Worm (Caenorhabditis elegans) whole organism, L2 larva: ENCODE data around the gene srg-6.
A peak's percentile ranks its signal among the peaks of the same experiment; 100 is the strongest.

ENCODE experiments used
- C34F6.9 ChIP-seq: fragments of 150-350 bp; optimal IDR thresholded peaks from 2 replicates; lab custom pipeline; 2014; ENCODE audit warnings: missing biosample characterization, missing genetic modification characterization
- F13H6.1 ChIP-seq: sonication (generic microtip); optimal IDR thresholded peaks from 2 replicates; lab custom pipeline; 2016; ENCODE audit warnings: missing genetic modification characterization, missing compliant biosample characterization
- R02D3.7 ChIP-seq: fragments of 150-350 bp; optimal IDR thresholded peaks from 2 replicates; lab custom pipeline; 2014; ENCODE audit warnings: missing biosample characterization, missing genetic modification characterization
- Y55F3AM.14 ChIP-seq: fragments of 200-800 bp; sonication (Bioruptor generic); optimal IDR thresholded peaks from 2 replicates; lab custom pipeline; 2018; ENCODE audit warnings: mild to moderate bottlenecking, missing genetic modification characterization, missing compliant biosample characterization
- ZK546.5 ChIP-seq: sonication (generic microtip); optimal IDR thresholded peaks from 2 replicates; lab custom pipeline; 2017; ENCODE audit warnings: missing biosample characterization, missing genetic modification characterization
- alr-1 ChIP-seq: fragments of 150-350 bp; optimal IDR thresholded peaks from 2 replicates; lab custom pipeline; 2014; ENCODE audit warnings: missing biosample characterization, missing genetic modification characterization
- aly-2 ChIP-seq: fragments of 150-350 bp; optimal IDR thresholded peaks from 2 replicates; lab custom pipeline; 2014; ENCODE audit warnings: missing biosample characterization, missing genetic modification characterization
- ama-1 ChIP-seq: fragments of 150-350 bp; optimal IDR thresholded peaks from 2 replicates; lab custom pipeline; 2018; ENCODE audit warnings: inconsistent platforms
- blmp-1 ChIP-seq: sonication (generic microtip); optimal IDR thresholded peaks from 2 replicates; lab custom pipeline; 2017; ENCODE audit warnings: missing genetic modification characterization, mild to moderate bottlenecking, missing compliant biosample characterization, antibody characterized with exemption, moderate library complexity; ENCODE audit not compliant: insufficient read depth
- ceh-16 ChIP-seq: fragments of 150-350 bp; optimal IDR thresholded peaks from 2 replicates; lab custom pipeline; 2014; ENCODE audit warnings: missing biosample characterization, missing genetic modification characterization
- ceh-82 ChIP-seq: fragments of 150-350 bp; optimal IDR thresholded peaks from 2 replicates; lab custom pipeline; 2014; ENCODE audit warnings: missing biosample characterization, missing genetic modification characterization
- crh-2 ChIP-seq: sonication (generic microtip); optimal IDR thresholded peaks from 2 replicates; lab custom pipeline; 2017; ENCODE audit warnings: missing biosample characterization, missing genetic modification characterization
- egl-27 ChIP-seq: sonication (generic microtip); optimal IDR thresholded peaks from 3 replicates; lab custom pipeline; 2017; ENCODE audit warnings: missing biosample characterization, missing genetic modification reagents, missing genetic modification characterization
- elt-3 ChIP-seq: sonication (generic microtip); optimal IDR thresholded peaks from 2 replicates; lab custom pipeline; 2017; ENCODE audit warnings: missing biosample characterization, missing genetic modification characterization
- fos-1 ChIP-seq: fragments of 150-350 bp; optimal IDR thresholded peaks from 2 replicates; lab custom pipeline; 2014; ENCODE audit warnings: missing biosample characterization, missing genetic modification characterization
- gmeb-1 ChIP-seq: fragments of 150-350 bp; optimal IDR thresholded peaks from 2 replicates; lab custom pipeline; 2014; ENCODE audit warnings: missing biosample characterization, missing genetic modification characterization
- lin-13 ChIP-seq: fragments of 150-350 bp; optimal IDR thresholded peaks from 2 replicates; lab custom pipeline; 2014; ENCODE audit warnings: missing biosample characterization, missing genetic modification reagents, missing genetic modification characterization
- lin-39 ChIP-seq: fragments of 150-350 bp; optimal IDR thresholded peaks from 2 replicates; lab custom pipeline; 2014; ENCODE audit warnings: missing biosample characterization, missing genetic modification reagents, missing genetic modification characterization
- lsy-2 ChIP-seq, 2 experiments: fragments of 150-350 bp in 1 of 2; sonication (generic microtip) in 1 of 2; optimal IDR thresholded peaks; 2 replicates each; lab custom pipeline; 2014 to 2017; ENCODE audit warnings: missing biosample characterization in 2 of 2, missing genetic modification characterization in 2 of 2
- mab-5 ChIP-seq: fragments of 150-350 bp; optimal IDR thresholded peaks from 2 replicates; lab custom pipeline; 2014; ENCODE audit warnings: missing biosample characterization, missing genetic modification characterization
- mbf-1 ChIP-seq: sonication (generic microtip); optimal IDR thresholded peaks from 2 replicates; lab custom pipeline; 2017; ENCODE audit warnings: missing biosample characterization, missing genetic modification characterization
- mdl-1 ChIP-seq, 2 experiments: fragments of 150-350 bp in 1 of 2; sonication (generic microtip) in 1 of 2; optimal IDR thresholded peaks; 2 replicates each; lab custom pipeline; 2017; ENCODE audit warnings: missing biosample characterization in 2 of 2, missing genetic modification characterization in 2 of 2
- nhr-10 ChIP-seq: sonication (generic microtip); optimal IDR thresholded peaks from 2 replicates; lab custom pipeline; 2017; ENCODE audit warnings: missing biosample characterization, missing genetic modification characterization
- nhr-11 ChIP-seq: fragments of 150-350 bp; optimal IDR thresholded peaks from 2 replicates; lab custom pipeline; 2014; ENCODE audit warnings: missing biosample characterization, missing genetic modification characterization
- nhr-12 ChIP-seq: fragments of 150-350 bp; optimal IDR thresholded peaks from 2 replicates; lab custom pipeline; 2014; ENCODE audit warnings: missing biosample characterization, missing genetic modification characterization
- nhr-129 ChIP-seq: fragments of 150-350 bp; optimal IDR thresholded peaks from 2 replicates; lab custom pipeline; 2014; ENCODE audit warnings: missing biosample characterization, missing genetic modification characterization
- nhr-21 ChIP-seq: fragments of 150-350 bp; optimal IDR thresholded peaks from 2 replicates; lab custom pipeline; 2014; ENCODE audit warnings: missing biosample characterization, missing genetic modification characterization
- nhr-23 ChIP-seq: fragments of 150-350 bp; optimal IDR thresholded peaks from 2 replicates; lab custom pipeline; 2014; ENCODE audit warnings: missing biosample characterization, missing genetic modification reagents, missing genetic modification characterization
- nhr-237 ChIP-seq: fragments of 150-350 bp; optimal IDR thresholded peaks from 2 replicates; lab custom pipeline; 2014; ENCODE audit warnings: missing biosample characterization, missing genetic modification characterization
- nhr-6 ChIP-seq: fragments of 150-350 bp; optimal IDR thresholded peaks from 2 replicates; lab custom pipeline; 2014; ENCODE audit warnings: missing biosample characterization, missing genetic modification characterization
- nhr-77 ChIP-seq: fragments of 150-350 bp; optimal IDR thresholded peaks from 2 replicates; lab custom pipeline; 2014; ENCODE audit warnings: missing biosample characterization, missing genetic modification characterization
- sem-4 ChIP-seq: fragments of 150-350 bp; optimal IDR thresholded peaks from 2 replicates; lab custom pipeline; 2014; ENCODE audit warnings: missing biosample characterization, missing genetic modification reagents, missing genetic modification characterization
- skn-1 ChIP-seq: sonication (generic microtip); optimal IDR thresholded peaks from 2 replicates; lab custom pipeline; 2017; ENCODE audit warnings: missing biosample characterization, missing genetic modification characterization
- sma-3 ChIP-seq: sonication (generic microtip); optimal IDR thresholded peaks from 2 replicates; lab custom pipeline; 2016; ENCODE audit warnings: missing genetic modification reagents, missing genetic modification characterization, missing compliant biosample characterization
- sma-9 ChIP-seq, 2 experiments: fragments of 150-350 bp in 1 of 2; sonication (generic microtip) in 1 of 2; optimal IDR thresholded peaks; 2 replicates each; lab custom pipeline; 2014 to 2016; ENCODE audit warnings: missing genetic modification characterization in 2 of 2, mild to moderate bottlenecking in 1 of 2, missing biosample characterization in 1 of 2, missing compliant biosample characterization in 1 of 2, missing genetic modification reagents in 1 of 2, moderate library complexity in 1 of 2
- snpc-4 ChIP-seq: fragments of 150-350 bp; optimal IDR thresholded peaks from 2 replicates; lab custom pipeline; 2014; ENCODE audit warnings: missing biosample characterization, missing genetic modification characterization
- unc-55 ChIP-seq: fragments of 150-350 bp; sonication (generic microtip); optimal IDR thresholded peaks from 3 replicates; lab custom pipeline; 2014; ENCODE audit warnings: missing biosample characterization, missing genetic modification reagents, missing genetic modification characterization
- unc-62 ChIP-seq: fragments of 150-350 bp; optimal IDR thresholded peaks from 2 replicates; lab custom pipeline; 2014; ENCODE audit warnings: missing biosample characterization, missing genetic modification reagents, missing genetic modification characterization
- ztf-11 ChIP-seq: sonication (generic microtip); optimal IDR thresholded peaks from 2 replicates; lab custom pipeline; 2017; ENCODE audit warnings: missing biosample characterization, missing genetic modification characterization

srg-6 gene

ce11 chrIII:6290469-6291182 lies 24.8 kb upstream of the srg-6 start:
- TF ChIP-seq fos-1 (tag; lab: Kevin White, UChicago) = peak; percentile 95
- no peak for TF ChIP-seq lsy-2 (tag; optimal IDR thresholded peaks at IDR 0.05; lab: Kevin White, UChicago)
- TF ChIP-seq, all 48 proteins: peak for 1

DNA sequence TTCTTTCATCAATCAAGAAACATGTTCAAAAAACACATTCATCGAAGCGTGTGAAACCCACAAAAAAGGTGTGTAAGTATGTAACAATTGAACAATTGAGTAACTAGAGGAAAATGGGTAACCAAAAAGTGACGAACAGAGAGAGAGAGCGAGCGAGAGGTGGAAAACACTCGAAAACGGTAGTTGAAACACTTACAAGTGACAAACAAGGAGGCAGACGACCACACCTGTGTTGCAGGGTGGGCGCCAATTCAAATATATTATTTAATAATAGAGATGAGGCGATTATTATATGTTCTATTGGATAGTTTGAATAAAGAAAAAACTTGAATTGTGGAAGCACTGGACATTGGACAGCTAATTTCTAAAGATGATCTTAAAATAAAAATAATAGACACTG lies 23.6 kb upstream of the srg-6 start:
- TF ChIP-seq aly-2 (no peak), nhr-129 (tag; lab: Kevin White, UChicago) (peak; percentile 2)
- TF ChIP-seq, all 48 proteins: peak for 1

DNA sequence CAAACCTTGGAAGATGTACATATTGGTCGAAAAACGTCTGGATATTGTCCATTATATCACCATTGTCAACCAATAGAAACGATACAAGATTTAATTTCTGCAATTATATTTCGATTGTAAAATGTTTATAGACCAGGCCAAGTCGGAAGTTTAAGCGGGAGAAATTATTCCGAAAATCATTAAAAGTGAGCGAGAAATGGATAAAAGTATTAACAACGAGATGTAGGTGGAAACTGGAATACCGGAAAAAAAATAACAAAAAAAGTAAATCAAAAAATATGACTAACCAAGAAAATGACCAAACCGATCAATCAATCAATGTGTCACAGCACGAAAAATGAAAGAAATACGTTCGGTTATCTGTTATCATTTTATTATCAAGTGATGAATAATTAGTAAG lies 21.4 kb upstream of the srg-6 start, which contains the start of gene F47D12.6:
Gene F47D12.6 (minus strand): TSS at position 101 of the 400 bp plus-strand sequence.
- no peak for TF ChIP-seq egl-27 (tag; lab: Kevin White, UChicago)
- peak; percentile 41 for TF ChIP-seq fos-1 (tag; lab: Kevin White, UChicago)
- TF ChIP-seq nhr-77 = no peak
- no peak for TF ChIP-seq nhr-6 (tag; lab: Kevin White, UChicago)
- TF ChIP-seq sma-3 (GFP tag; lab: Kevin White, UChicago) = no peak
- TF ChIP-seq lsy-2 (tag; optimal IDR thresholded peaks at IDR 0.05; lab: Kevin White, UChicago) = no peak
- TF ChIP-seq nhr-11 (tag; lab: Kevin White, UChicago) = no peak
- TF ChIP-seq lin-39 = no peak

ce11 chrIII:6285890-6286289 lies 20.1 kb upstream of the srg-6 start, which contains the start of gene gadr-3:
Gene gadr-3, minus strand, starts transcription at chrIII:6285990.
- TF ChIP-seq nhr-77 (no peak), nhr-11 (tag; lab: Kevin White, UChicago) (no peak), alr-1 (tag; lab: Kevin White, UChicago) (no peak), ceh-16 (tag; lab: Kevin White, UChicago) (no peak), nhr-6 (tag; lab: Kevin White, UChicago) (no peak), aly-2 (no peak), ceh-82 (tag; lab: Kevin White, UChicago) (no peak), F13H6.1 (no peak), ztf-11 (tag; lab: Kevin White, UChicago) (no peak), Y55F3AM.14 (GFP tag; lab: Kevin White, UChicago) (no peak), sma-9 (GFP tag; optimal IDR thresholded peaks at IDR 0.05; lab: Kevin White, UChicago) (no peak), sma-9 (tag; optimal IDR thresholded peaks at IDR 0.05; lab: Kevin White, UChicago) (no peak)

ce11 chrIII:6283024-6283423 lies 17.2 kb upstream of the srg-6 start:
- TF ChIP-seq nhr-77 (no peak), mdl-1 (tag; optimal IDR thresholded peaks at IDR 0.05; lab: Kevin White, UChicago) (no peak), lin-13 (GFP tag; lab: Kevin White, UChicago) (no peak), nhr-21 (tag; lab: Kevin White, UChicago) (no peak), ztf-11 (tag; lab: Kevin White, UChicago) (no peak)

DNA sequence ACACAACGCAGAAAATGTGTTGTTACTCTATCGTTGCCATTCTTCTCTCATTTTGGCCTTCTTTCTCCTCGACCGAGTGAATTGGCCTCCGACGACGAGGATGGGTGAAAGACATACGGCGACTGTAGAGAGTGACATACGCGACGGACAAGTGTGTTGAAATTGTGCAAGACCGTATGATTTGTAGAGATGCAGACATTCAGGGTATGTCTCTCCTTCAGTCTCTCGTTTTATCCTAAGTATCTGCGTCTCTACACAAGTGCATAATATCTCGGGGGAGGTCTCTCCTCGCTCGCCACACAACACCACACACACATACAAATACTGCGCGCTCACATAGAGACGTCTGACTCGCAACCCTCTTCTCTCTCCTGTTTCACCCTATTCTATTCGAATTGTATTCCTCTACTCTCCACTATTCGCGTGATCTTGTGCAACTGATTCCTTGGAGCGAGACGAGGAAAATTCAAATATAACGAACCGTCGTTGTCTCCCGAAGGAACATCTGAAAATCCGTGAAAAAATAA lies 14.3 kb upstream of the srg-6 start, which contains the start of gene hmg-1.2:
Gene hmg-1.2 (plus strand): TSS at position 311 of the 527 bp plus-strand sequence.
- TF ChIP-seq ceh-82 (tag; lab: Kevin White, UChicago) = no peak
- peak; percentile 87 for TF ChIP-seq nhr-6 (tag; lab: Kevin White, UChicago)
- peak; percentile 74 for TF ChIP-seq sma-3 (GFP tag; lab: Kevin White, UChicago)
- TF ChIP-seq nhr-12 = no peak
- TF ChIP-seq gmeb-1 (tag; lab: Kevin White, UChicago) = peak; percentile 60
- TF ChIP-seq nhr-10 (tag; lab: Kevin White, UChicago) = no peak
- peak; percentile 43 for TF ChIP-seq mab-5 (tag; lab: Kevin White, UChicago)
- peak; percentile 54 for TF ChIP-seq lin-13 (GFP tag; lab: Kevin White, UChicago)
- no peak for TF ChIP-seq nhr-11 (tag; lab: Kevin White, UChicago)
- peak; percentile 66 for TF ChIP-seq snpc-4 (tag; lab: Kevin White, UChicago)
- TF ChIP-seq F13H6.1 = peak; percentile 95
- peak; percentile 88 for TF ChIP-seq egl-27 (tag; lab: Kevin White, UChicago)
- no peak for TF ChIP-seq elt-3 (tag; lab: Kevin White, UChicago)
- TF ChIP-seq unc-62 = peak; percentile 44
- no peak for TF ChIP-seq skn-1 (tag; lab: Kevin White, UChicago)
- no peak for TF ChIP-seq mbf-1
- TF ChIP-seq nhr-23 (tag; lab: Kevin White, UChicago) = no peak
- TF ChIP-seq crh-2 (tag; lab: Kevin White, UChicago) = peak; percentile 83
- peak; percentile 54 to 75 for TF ChIP-seq mdl-1 (tag; optimal IDR thresholded peaks at IDR 0.05; lab: Kevin White, UChicago)
- peak; percentile 82 for TF ChIP-seq unc-55
- peak; percentile 65 for TF ChIP-seq sem-4
- TF ChIP-seq nhr-77 = no peak
- TF ChIP-seq ceh-16 (tag; lab: Kevin White, UChicago) = peak; percentile 64
- no peak for TF ChIP-seq nhr-237 (tag; lab: Kevin White, UChicago)
- peak; percentile 5 for TF ChIP-seq ZK546.5
- TF ChIP-seq R02D3.7 (tag; lab: Kevin White, UChicago) = no peak
- peak; percentile 83 for TF ChIP-seq C34F6.9
- peak; percentile 27 to 83 for TF ChIP-seq lsy-2 (tag; optimal IDR thresholded peaks at IDR 0.05; lab: Kevin White, UChicago)
- peak; percentile 68 for TF ChIP-seq fos-1 (tag; lab: Kevin White, UChicago)
- TF ChIP-seq blmp-1 (tag; lab: Kevin White, UChicago) = peak; percentile 76
- no peak for TF ChIP-seq ama-1 (lab: Kevin White, UChicago)
